Fruit fly (Drosophila melanogaster) whole organism, embryonic: ENCODE data around the gene CG32313.
A peak's percentile ranks its signal among the peaks of the same experiment; 100 is the strongest.

Experiments
- Asciz ChIP-seq: fragments of 200-800 bp; sonication (Bioruptor generic); optimal IDR thresholded peaks from 2 replicates; lab custom pipeline; 2017; ENCODE audit warnings: missing biosample characterization, mild to moderate bottlenecking, missing genetic modification characterization, missing genetic modification reagents
- C15 ChIP-seq: fragments of 200-800 bp; sonication (Bioruptor generic); IDR thresholded peaks from 3 replicates; pipeline ENCODE4 v1.3.6; 2022; ENCODE audit warnings: missing biosample characterization, missing genetic modification characterization
- CG1024 ChIP-seq: fragments of 200-800 bp; sonication (Bioruptor generic); IDR thresholded peaks from 2 replicates; pipeline ENCODE4 v1.3.6; 2022; ENCODE audit warnings: missing biosample characterization, missing genetic modification characterization
- CG10267 ChIP-seq: fragments of 200-800 bp; sonication (Bioruptor generic); optimal IDR thresholded peaks from 2 replicates; lab custom pipeline; 2018; ENCODE audit warnings: missing biosample characterization, mild to moderate bottlenecking, missing genetic modification characterization, moderate library complexity
- CG11696 ChIP-seq: fragments of 200-800 bp; sonication (Bioruptor generic); IDR thresholded peaks from 2 replicates; pipeline ENCODE4 v1.3.6; 2022; ENCODE audit warnings: missing biosample characterization, missing genetic modification characterization
- CG12236 ChIP-seq: fragments of 200-800 bp; sonication (Bioruptor generic); optimal IDR thresholded peaks from 2 replicates; lab custom pipeline; 2016; ENCODE audit warnings: missing biosample characterization, missing genetic modification characterization
- CG12391 ChIP-seq: fragments of 200-800 bp; sonication (Bioruptor generic); optimal IDR thresholded peaks from 3 replicates; lab custom pipeline; 2018; ENCODE audit warnings: missing biosample characterization, mild to moderate bottlenecking, missing genetic modification characterization, moderate library complexity
- CG13123 ChIP-seq: fragments of 200-800 bp; sonication (Bioruptor generic); optimal IDR thresholded peaks from 2 replicates; lab custom pipeline; 2016; ENCODE audit warnings: missing biosample characterization, missing genetic modification characterization
- CG13287 ChIP-seq: fragments of 200-800 bp; sonication (Bioruptor generic); IDR thresholded peaks from 2 replicates; pipeline ENCODE4 v1.3.6; 2022; ENCODE audit warnings: missing biosample characterization, missing genetic modification characterization; ENCODE audit not compliant: partially characterized antibody
- CG13424 ChIP-seq: fragments of 200-800 bp; sonication (Bioruptor generic); optimal IDR thresholded peaks from 2 replicates; lab custom pipeline; 2019; ENCODE audit warnings: missing biosample characterization, mild to moderate bottlenecking, missing genetic modification characterization, moderate library complexity
- CG16815 ChIP-seq: fragments of 200-800 bp; sonication (Bioruptor generic); optimal IDR thresholded peaks from 3 replicates; lab custom pipeline; 2017; ENCODE audit warnings: missing biosample characterization, mild to moderate bottlenecking, missing genetic modification characterization
- CG17361 ChIP-seq: fragments of 200-800 bp; sonication (Bioruptor generic); IDR thresholded peaks from 3 replicates; pipeline ENCODE4 v1.3.6; 2022; ENCODE audit warnings: missing biosample characterization, missing genetic modification characterization
- CG17568 ChIP-seq: fragments of 200-800 bp; sonication (Bioruptor generic); optimal IDR thresholded peaks from 2 replicates; lab custom pipeline; 2018; ENCODE audit warnings: missing biosample characterization, mild to moderate bottlenecking, missing genetic modification characterization, moderate library complexity
- CG17829 ChIP-seq: fragments of 200-800 bp; optimal IDR thresholded peaks from 2 replicates; lab custom pipeline; 2019; ENCODE audit warnings: missing biosample characterization, mild to moderate bottlenecking, missing genetic modification characterization, moderate library complexity
- CG18599 ChIP-seq: fragments of 200-800 bp; sonication (Bioruptor generic); optimal IDR thresholded peaks from 3 replicates; lab custom pipeline; 2017; ENCODE audit warnings: missing biosample characterization, missing genetic modification characterization, mild to moderate bottlenecking, moderate library complexity, missing genetic modification reagents
- CG34376 ChIP-seq: fragments of 200-800 bp; sonication (Bioruptor generic); optimal IDR thresholded peaks from 2 replicates; lab custom pipeline; 2018; ENCODE audit warnings: missing biosample characterization, mild to moderate bottlenecking, missing genetic modification characterization
- CG7839 ChIP-seq: fragments of 200-800 bp; sonication (Bioruptor generic); optimal IDR thresholded peaks from 3 replicates; lab custom pipeline; 2018; ENCODE audit warnings: missing biosample characterization, mild to moderate bottlenecking, missing genetic modification characterization, moderate library complexity
- CG7928 ChIP-seq: fragments of 200-800 bp; sonication (Bioruptor generic); optimal IDR thresholded peaks from 2 replicates; lab custom pipeline; 2017; ENCODE audit warnings: missing biosample characterization, mild to moderate bottlenecking, missing genetic modification characterization
- CG9727 ChIP-seq: fragments of 200-800 bp; sonication (Bioruptor generic); optimal IDR thresholded peaks from 3 replicates; lab custom pipeline; 2017; ENCODE audit warnings: missing biosample characterization, mild to moderate bottlenecking, missing genetic modification characterization
- Chrac-16 ChIP-seq: fragments of 200-800 bp; sonication (Bioruptor generic); optimal IDR thresholded peaks from 3 replicates; lab custom pipeline; 2016; ENCODE audit warnings: missing biosample characterization, missing genetic modification characterization
- CoRest ChIP-seq: fragments of 200-800 bp; sonication (Bioruptor generic); optimal IDR thresholded peaks from 3 replicates; lab custom pipeline; 2018; ENCODE audit warnings: missing biosample characterization, mild to moderate bottlenecking, missing genetic modification characterization, moderate library complexity
- Dbx ChIP-seq: fragments of 200-800 bp; sonication (Bioruptor generic); IDR thresholded peaks from 3 replicates; pipeline ENCODE4 v1.3.6; 2022; ENCODE audit warnings: missing biosample characterization, missing genetic modification characterization
- Deaf1 ChIP-seq: fragments of 200-800 bp; optimal IDR thresholded peaks from 3 replicates; lab custom pipeline; 2019; ENCODE audit warnings: missing biosample characterization, mild to moderate bottlenecking, missing genetic modification characterization, moderate library complexity
- Fer1 ChIP-seq: fragments of 200-800 bp; sonication (Bioruptor generic); optimal IDR thresholded peaks from 2 replicates; lab custom pipeline; 2017; ENCODE audit warnings: missing biosample characterization, mild to moderate bottlenecking, missing genetic modification characterization
- H2.0 ChIP-seq: fragments of 200-800 bp; sonication (Bioruptor generic); IDR thresholded peaks from 2 replicates; pipeline ENCODE4 v1.3.6; 2022; ENCODE audit warnings: missing biosample characterization, missing genetic modification characterization
- HLHmδ ChIP-seq: fragments of 200-800 bp; sonication (Bioruptor generic); optimal IDR thresholded peaks from 2 replicates; lab custom pipeline; 2018; ENCODE audit warnings: missing biosample characterization, mild to moderate bottlenecking, missing genetic modification characterization, moderate library complexity
- Hr3 ChIP-seq: fragments of 200-800 bp; sonication (Bioruptor generic); optimal IDR thresholded peaks from 3 replicates; lab custom pipeline; 2016; ENCODE audit warnings: missing biosample characterization, missing genetic modification characterization
- Lhr ChIP-seq: fragments of 200-800 bp; sonication (Bioruptor generic); optimal IDR thresholded peaks from 3 replicates; lab custom pipeline; 2017; ENCODE audit warnings: mild to moderate bottlenecking, missing biosample characterization, missing genetic modification reagents, missing genetic modification characterization
- MESR4 ChIP-seq: fragments of 200-800 bp; sonication (Bioruptor generic); optimal IDR thresholded peaks from 2 replicates; lab custom pipeline; 2018; ENCODE audit warnings: missing biosample characterization, mild to moderate bottlenecking, missing genetic modification characterization, moderate library complexity
- Sin3A ChIP-seq: fragments of >200 bp; optimal IDR thresholded peaks from 2 replicates; lab custom pipeline; 2018
- TFAM ChIP-seq: fragments of 200-800 bp; sonication (Bioruptor generic); optimal IDR thresholded peaks from 2 replicates; lab custom pipeline; 2017; ENCODE audit warnings: missing biosample characterization, missing genetic modification characterization, inconsistent platforms
- ase ChIP-seq: fragments of 200-800 bp; sonication (Bioruptor generic); IDR thresholded peaks from 3 replicates; pipeline ENCODE4 v1.3.6; 2022; ENCODE audit warnings: missing biosample characterization, missing genetic modification characterization
- chm ChIP-seq: fragments of 200-800 bp; sonication (Bioruptor generic); IDR thresholded peaks from 2 replicates; pipeline ENCODE4 v1.3.6; 2022; ENCODE audit warnings: missing biosample characterization, missing genetic modification characterization
- crol ChIP-seq: fragments of 200-800 bp; sonication (Bioruptor generic); IDR thresholded peaks from 2 replicates; pipeline ENCODE4 v1.3.6; 2022; ENCODE audit warnings: missing biosample characterization, missing genetic modification characterization
- danr ChIP-seq: fragments of 200-800 bp; sonication (Bioruptor generic); IDR thresholded peaks from 2 replicates; pipeline ENCODE4 v1.3.6; 2022; ENCODE audit warnings: missing biosample characterization, missing genetic modification characterization
- dpn ChIP-seq, 2 experiments: fragments of 200-800 bp; sonication (Bioruptor generic); optimal IDR thresholded peaks; 3 replicates each; lab custom pipeline; 2016; ENCODE audit warnings: missing biosample characterization in 2 of 2, missing genetic modification characterization in 2 of 2
- ewg ChIP-seq: fragments of 200-800 bp; sonication (Bioruptor generic); optimal IDR thresholded peaks from 3 replicates; lab custom pipeline; 2017; ENCODE audit warnings: mild to moderate bottlenecking, missing biosample characterization, missing genetic modification reagents, missing genetic modification characterization
- fu2 ChIP-seq: fragments of 200-800 bp; sonication (Bioruptor generic); optimal IDR thresholded peaks from 2 replicates; lab custom pipeline; 2016; ENCODE audit warnings: missing biosample characterization, missing genetic modification characterization
- lab ChIP-seq: fragments of 200-800 bp; sonication (Bioruptor generic); optimal IDR thresholded peaks from 3 replicates; lab custom pipeline; 2017; ENCODE audit warnings: missing biosample characterization, missing genetic modification characterization, mild to moderate bottlenecking, moderate library complexity, missing genetic modification reagents
- lilli ChIP-seq: fragments of 200-800 bp; sonication (Bioruptor generic); optimal IDR thresholded peaks from 3 replicates; lab custom pipeline; 2016; ENCODE audit warnings: missing biosample characterization, missing genetic modification characterization
- lola ChIP-seq, 3 experiments: fragments of >200 bp in 2 of 3; fragments of 200-800 bp in 1 of 3; sonication (Bioruptor generic) in 1 of 3; optimal IDR thresholded peaks; 2 replicates each; lab custom pipeline; 2017 to 2019; ENCODE audit warnings: missing biosample characterization in 3 of 3, missing genetic modification characterization in 3 of 3, mild to moderate bottlenecking in 1 of 3, moderate library complexity in 1 of 3
- nerfin-1 ChIP-seq: fragments of 200-800 bp; sonication (Bioruptor generic); optimal IDR thresholded peaks from 3 replicates; lab custom pipeline; 2019; ENCODE audit warnings: missing biosample characterization, mild to moderate bottlenecking, missing genetic modification characterization, moderate library complexity
- nom ChIP-seq: fragments of 200-800 bp; sonication (Bioruptor generic); optimal IDR thresholded peaks from 2 replicates; lab custom pipeline; 2017; ENCODE audit warnings: missing biosample characterization, missing genetic modification characterization, mild to moderate bottlenecking, moderate library complexity, missing genetic modification reagents
- otp ChIP-seq: fragments of 200-800 bp; sonication (Bioruptor generic); IDR thresholded peaks from 3 replicates; pipeline ENCODE4, ENCODE4 v1.3.6; 2022; ENCODE audit warnings: missing biosample characterization, missing genetic modification characterization
- phol ChIP-seq: fragments of 200-800 bp; sonication (Bioruptor generic); optimal IDR thresholded peaks from 3 replicates; lab custom pipeline; 2018; ENCODE audit warnings: missing biosample characterization, mild to moderate bottlenecking, missing genetic modification characterization, moderate library complexity
- stwl ChIP-seq: fragments of 200-800 bp; sonication (Bioruptor generic); optimal IDR thresholded peaks from 3 replicates; lab custom pipeline; 2018; ENCODE audit warnings: missing biosample characterization, mild to moderate bottlenecking, missing genetic modification characterization, moderate library complexity
- tll ChIP-seq, 2 experiments: fragments of 200-800 bp in 1 of 2; fragments of >200 bp in 1 of 2; sonication (Bioruptor generic) in 1 of 2; optimal IDR thresholded peaks; 2 replicates each; lab custom pipeline; 2017 to 2019; ENCODE audit warnings: missing biosample characterization in 2 of 2, missing genetic modification characterization in 2 of 2, mild to moderate bottlenecking in 1 of 2, moderate library complexity in 1 of 2

Gene CG32313

dm6 chr3L:1568225-1569161 is 22.9 kb upstream of the CG32313 start, which contains the start of gene CG7879 (continued):
- TF ChIP-seq ewg (GFP tag; lab: Kevin White, UChicago) (peak; percentile 33), CG12391 (peak; percentile 54), Asciz (no peak), Fer1 (GFP tag; lab: Kevin White, UChicago) (peak; percentile 47), CG7839 (tag; lab: Kevin White, UChicago) (peak; percentile 15), nerfin-1 (tag; lab: Kevin White, UChicago) (peak; percentile 98), CG7928 (GFP tag; lab: Kevin White, UChicago) (no peak), lilli (GFP tag; lab: Kevin White, UChicago) (peak; percentile 25), fu2 (GFP tag; lab: Kevin White, UChicago) (no peak), phol (peak; percentile 99), Chrac-16 (GFP tag; lab: Kevin White, UChicago) (peak; percentile 20), chm (GFP tag; lab: Robert Waterston, UW) (peak; percentile 62), CG1024 (GFP tag; lab: Robert Waterston, UW) (peak; percentile 20; the same call in 1 of the 2 replicates), CG34376 (GFP tag; lab: Kevin White, UChicago) (peak; percentile 42), lab (peak; percentile 42), C15 (GFP tag; lab: Robert Waterston, UW) (no peak), lola (GFP tag; optimal IDR thresholded peaks at IDR 0.05; lab: Kevin White, UChicago) (peak in 1 of 3 experiments; percentile 22), CG13123 (GFP tag; lab: Kevin White, UChicago) (no peak), CG17568 (GFP tag; lab: Kevin White, UChicago) (no peak), tll (GFP tag; optimal IDR thresholded peaks at IDR 0.05; lab: Kevin White, UChicago) (peak in 1 of 2 experiments; percentile 68), MESR4 (GFP tag; lab: Kevin White, UChicago) (peak; percentile 98), CG16815 (peak; percentile 26), ase (GFP tag; lab: Robert Waterston, UW) (0 out of 3 replicates have a peak, but pooled peaks have one; percentile 23), CG11696 (GFP tag; lab: Robert Waterston, UW) (no peak), CG12236 (GFP tag; lab: Kevin White, UChicago) (no peak), Dbx (GFP tag; lab: Robert Waterston, UW) (0 out of 3 replicates have a peak, but pooled peaks have one; percentile 17), CG13424 (tag; lab: Kevin White, UChicago) (peak; percentile 29), CG18599 (GFP tag; lab: Kevin White, UChicago) (no peak), CoRest (tag; lab: Kevin White, UChicago) (peak; percentile 46), CG17361 (peak; percentile 71; the same call in 2 of the 3 replicates), dpn (GFP tag; optimal IDR thresholded peaks at IDR 0.05; lab: Kevin White, UChicago) (peak in 1 of 2 experiments; percentile 11), CG17829 (peak; percentile 20), CG9727 (GFP tag; lab: Kevin White, UChicago) (peak; percentile 51), Sin3A (lab: Kevin White, UChicago) (peak; percentile 62), H2.0 (GFP tag; lab: Robert Waterston, UW) (0 out of 2 replicates have a peak, but pooled peaks have one; percentile 13), Lhr (peak; percentile 27), danr (GFP tag; lab: Robert Waterston, UW) (no peak), Deaf1 (peak; percentile 27), CG10267 (peak; percentile 2), TFAM (no peak), stwl (tag; lab: Kevin White, UChicago) (peak; percentile 5), crol (GFP tag; lab: Robert Waterston, UW) (peak; percentile 90), nom (peak; percentile 72), otp (GFP tag; lab: Robert Waterston, UW) (0 out of 3 replicates have a peak, but pooled peaks have one; percentile 16), HLHmδ (GFP tag; lab: Kevin White, UChicago) (peak; percentile 38), Hr3 (GFP tag; lab: Kevin White, UChicago) (peak; percentile 16), CG13287 (peak; percentile 32; the same call in 1 of the 2 replicates)
